Worm (Caenorhabditis elegans) whole organism, young adult: ENCODE data around the gene srbc-34.
A peak's percentile ranks its signal among the peaks of the same experiment; 100 is the strongest.

Experiments used
- B0336.3 ChIP-seq: fragments of 200-800 bp; sonication (Bioruptor generic); IDR thresholded peaks from 2 replicates; pipeline ENCODE4 v1.3.6; 2022; ENCODE audit warnings: missing genetic modification characterization, missing compliant biosample characterization
- F33H1.4 ChIP-seq: fragments of 200-800 bp; sonication (Bioruptor generic); IDR thresholded peaks from 2 replicates; pipeline ENCODE4 v1.3.6; 2022; ENCODE audit warnings: missing genetic modification reagents, missing genetic modification characterization, missing compliant biosample characterization
- F39B2.1 ChIP-seq: fragments of 200-800 bp; sonication (Bioruptor generic); IDR thresholded peaks from 2 replicates; pipeline ENCODE4 v1.3.6; 2022; ENCODE audit warnings: missing genetic modification reagents, missing genetic modification characterization, missing compliant biosample characterization
- F49E8.2 ChIP-seq: sonication (generic microtip); optimal IDR thresholded peaks from 3 replicates; lab custom pipeline; 2017; ENCODE audit warnings: missing genetic modification characterization, mild to moderate bottlenecking, missing compliant biosample characterization, antibody characterized with exemption, moderate library complexity; ENCODE audit not compliant: insufficient read depth
- F55B11.4 ChIP-seq: sonication (generic microtip); optimal IDR thresholded peaks from 2 replicates; lab custom pipeline; 2016; ENCODE audit warnings: missing compliant biosample characterization, missing genetic modification characterization, borderline replicate concordance; ENCODE audit not compliant: insufficient read depth
- K12H6.12 ChIP-seq: fragments of 200-800 bp; sonication (Bioruptor generic); optimal IDR thresholded peaks from 2 replicates; lab custom pipeline; 2018; ENCODE audit warnings: mild to moderate bottlenecking, missing genetic modification characterization, missing compliant biosample characterization
- Y79H2A.3 ChIP-seq: fragments of 200-800 bp; sonication (Bioruptor generic); conservative IDR thresholded peaks from 2 replicates; pipeline ENCODE4 v1.3.6; 2022; ENCODE audit warnings: missing genetic modification reagents, missing genetic modification characterization, missing compliant biosample characterization
- Y95B8A.8 ChIP-seq: fragments of 200-800 bp; sonication (Bioruptor generic); IDR thresholded peaks from 2 replicates; pipeline ENCODE4 v1.3.6; 2022; ENCODE audit warnings: missing genetic modification reagents, missing genetic modification characterization, missing compliant biosample characterization
- ama-1 ChIP-seq, 3 experiments: fragments of 150-350 bp in 1 of 3; sonication (generic microtip) in 2 of 3; optimal IDR thresholded peaks; 2 replicates each; lab custom pipeline; 2014 to 2018; ENCODE audit warnings: missing biosample characterization in 2 of 3, missing genetic modification characterization in 2 of 3, missing genetic modification reagents in 2 of 3
- aptf-2 ChIP-seq: fragments of 200-800 bp; sonication (Bioruptor generic); conservative IDR thresholded peaks from 2 replicates; pipeline ENCODE4 v1.3.6; 2022; ENCODE audit warnings: missing genetic modification reagents, missing genetic modification characterization, missing compliant biosample characterization
- cebp-1 ChIP-seq, 2 experiments: fragments of 200-800 bp in 1 of 2; sonication (Bioruptor generic) in 1 of 2; sonication (generic microtip) in 1 of 2; IDR thresholded peaks in 1 of 2; optimal IDR thresholded peaks in 1 of 2; 2 replicates each; pipeline versions ENCODE4 v1.3.6 to Lab custom; 2017 to 2022; ENCODE audit warnings: missing compliant biosample characterization in 2 of 2, missing genetic modification characterization in 2 of 2, mild to moderate bottlenecking in 1 of 2, missing genetic modification reagents in 1 of 2, moderate library complexity in 1 of 2
- ceh-100 ChIP-seq: fragments of 200-800 bp; sonication (Bioruptor generic); IDR thresholded peaks from 2 replicates; pipeline ENCODE4 v1.3.6; 2022; ENCODE audit warnings: missing genetic modification reagents, missing genetic modification characterization, missing compliant biosample characterization
- ceh-91 ChIP-seq: fragments of 200-800 bp; sonication (Bioruptor generic); IDR thresholded peaks from 2 replicates; pipeline ENCODE4 v1.3.6; 2022; ENCODE audit warnings: missing genetic modification reagents, missing genetic modification characterization, missing compliant biosample characterization
- chd-7 ChIP-seq: sonication (generic microtip); optimal IDR thresholded peaks from 2 replicates; lab custom pipeline; 2016; ENCODE audit warnings: mild to moderate bottlenecking, missing genetic modification characterization, moderate library complexity, missing compliant biosample characterization
- die-1 ChIP-seq: sonication (generic microtip); optimal IDR thresholded peaks from 2 replicates; lab custom pipeline; 2016; ENCODE audit warnings: missing genotype, mild to moderate bottlenecking, missing genetic modification characterization, missing compliant biosample characterization
- dox-1 ChIP-seq: fragments of 200-800 bp; sonication (Bioruptor generic); IDR thresholded peaks from 2 replicates; pipeline ENCODE4 v1.3.6; 2022; ENCODE audit warnings: missing genetic modification reagents, missing genetic modification characterization, missing compliant biosample characterization
- egl-18 ChIP-seq: fragments of 200-800 bp; sonication (Bioruptor generic); IDR thresholded peaks from 2 replicates; pipeline ENCODE4 v1.3.6; 2022; ENCODE audit warnings: missing genetic modification reagents, missing genetic modification characterization, missing compliant biosample characterization
- egrh-3 ChIP-seq: fragments of 200-800 bp; sonication (Bioruptor generic); IDR thresholded peaks from 2 replicates; pipeline ENCODE4 v1.3.6; 2022; ENCODE audit warnings: missing genetic modification reagents, missing genetic modification characterization, missing compliant biosample characterization
- ets-4 ChIP-seq: fragments of 200-800 bp; sonication (Bioruptor generic); optimal IDR thresholded peaks from 2 replicates; lab custom pipeline; 2018; ENCODE audit warnings: mild to moderate bottlenecking, missing genetic modification characterization, missing compliant biosample characterization
- fkh-3 ChIP-seq: sonication (generic microtip); optimal IDR thresholded peaks from 2 replicates; lab custom pipeline; 2016; ENCODE audit warnings: mild to moderate bottlenecking, missing genetic modification characterization, missing compliant biosample characterization
- hlh-26 ChIP-seq: fragments of 200-800 bp; sonication (Bioruptor generic); conservative IDR thresholded peaks from 2 replicates; pipeline ENCODE4 v1.3.6; 2022; ENCODE audit warnings: missing genetic modification reagents, missing genetic modification characterization, missing compliant biosample characterization
- let-526 ChIP-seq: fragments of 200-800 bp; sonication (Bioruptor generic); IDR thresholded peaks from 2 replicates; pipeline ENCODE4 v1.3.6; 2022; ENCODE audit warnings: missing genetic modification reagents, missing genetic modification characterization, missing compliant biosample characterization
- let-607 ChIP-seq, 2 experiments: fragments of 200-800 bp in 1 of 2; sonication (Bioruptor generic) in 1 of 2; sonication (generic microtip) in 1 of 2; optimal IDR thresholded peaks; 2 replicates each; lab custom pipeline; 2016 to 2018; ENCODE audit warnings: mild to moderate bottlenecking in 2 of 2, missing compliant biosample characterization in 2 of 2, missing genetic modification characterization in 2 of 2, moderate library complexity in 2 of 2, missing genotype in 1 of 2
- lin-35 ChIP-seq, 3 experiments: fragments of 150-350 bp in 2 of 3; sonication (generic microtip) in 1 of 3; optimal IDR thresholded peaks; 2 replicates each; lab custom pipeline; 2014 to 2018; ENCODE audit warnings: missing biosample characterization in 3 of 3, missing genetic modification characterization in 3 of 3, missing genetic modification reagents in 3 of 3
- lin-54 ChIP-seq: fragments of 200-800 bp; sonication (Bioruptor generic); optimal IDR thresholded peaks from 2 replicates; lab custom pipeline; 2018; ENCODE audit warnings: mild to moderate bottlenecking, missing genetic modification characterization, missing compliant biosample characterization
- lsl-1 ChIP-seq: fragments of 200-800 bp; sonication (Bioruptor generic); optimal IDR thresholded peaks from 2 replicates; lab custom pipeline; 2018; ENCODE audit warnings: mild to moderate bottlenecking, missing genetic modification characterization, moderate library complexity, missing compliant biosample characterization
- madf-6 ChIP-seq: fragments of 200-800 bp; sonication (Bioruptor generic); IDR thresholded peaks from 2 replicates; pipeline ENCODE4 v1.3.6; 2022; ENCODE audit warnings: missing genetic modification reagents, missing genetic modification characterization, missing compliant biosample characterization
- mel-28 ChIP-seq: sonication (generic microtip); optimal IDR thresholded peaks from 2 replicates; lab custom pipeline; 2016; ENCODE audit warnings: borderline replicate concordance, mild to moderate bottlenecking, missing genetic modification characterization, missing compliant biosample characterization
- nfya-1 ChIP-seq: sonication (generic microtip); optimal IDR thresholded peaks from 2 replicates; lab custom pipeline; 2017; ENCODE audit warnings: antibody characterized with exemption, missing compliant biosample characterization, missing genetic modification characterization, borderline replicate concordance; ENCODE audit not compliant: insufficient read depth
- nfya-2 ChIP-seq: fragments of 200-800 bp; sonication (Bioruptor generic); IDR thresholded peaks from 2 replicates; pipeline ENCODE4 v1.3.6; 2022; ENCODE audit warnings: missing genetic modification reagents, missing genetic modification characterization, missing compliant biosample characterization
- nhr-120 ChIP-seq: fragments of 200-800 bp; sonication (Bioruptor generic); IDR thresholded peaks from 2 replicates; pipeline ENCODE4 v1.3.6; 2022; ENCODE audit warnings: missing genetic modification characterization, missing compliant biosample characterization
- nhr-90 ChIP-seq: sonication (generic microtip); optimal IDR thresholded peaks from 2 replicates; lab custom pipeline; 2016; ENCODE audit warnings: missing genotype, mild to moderate bottlenecking, missing genetic modification characterization, missing compliant biosample characterization
- pbrm-1 ChIP-seq: fragments of 200-800 bp; sonication (Bioruptor generic); IDR thresholded peaks from 2 replicates; pipeline ENCODE4 v1.3.6; 2022; ENCODE audit warnings: missing genetic modification reagents, missing genetic modification characterization, missing compliant biosample characterization
- pha-4 ChIP-seq: fragments of 150-350 bp; sonication (generic microtip); optimal IDR thresholded peaks from 2 replicates; lab custom pipeline; 2014; ENCODE audit warnings: missing biosample characterization, missing genetic modification reagents, missing genetic modification characterization
- rec-8 ChIP-seq, 2 experiments: sonication (generic microtip); optimal IDR thresholded peaks; 2 replicates each; lab custom pipeline; 2016; ENCODE audit warnings: mild to moderate bottlenecking in 2 of 2, missing genetic modification characterization in 2 of 2, missing genetic modification reagents in 2 of 2, missing genotype in 2 of 2, missing biosample characterization in 1 of 2, missing compliant biosample characterization in 1 of 2, moderate library complexity in 1 of 2
- sea-2 ChIP-seq: fragments of 200-800 bp; sonication (Bioruptor generic); IDR thresholded peaks from 2 replicates; pipeline ENCODE4 v1.3.6; 2022; ENCODE audit warnings: missing genetic modification characterization, missing compliant biosample characterization
- snpc-1.1 ChIP-seq: sonication (generic microtip); optimal IDR thresholded peaks from 2 replicates; lab custom pipeline; 2017; ENCODE audit warnings: missing genetic modification characterization, mild to moderate bottlenecking, missing compliant biosample characterization, antibody characterized with exemption, moderate library complexity, missing genotype, missing genetic modification reagents; ENCODE audit not compliant: insufficient read depth
- snpc-3.4 ChIP-seq: sonication (generic microtip); optimal IDR thresholded peaks from 2 replicates; lab custom pipeline; 2017; ENCODE audit warnings: missing genetic modification characterization, mild to moderate bottlenecking, missing compliant biosample characterization, antibody characterized with exemption, moderate library complexity, missing genotype, missing genetic modification reagents
- somi-1 ChIP-seq: fragments of 200-800 bp; sonication (Bioruptor generic); optimal IDR thresholded peaks from 2 replicates; lab custom pipeline; 2018; ENCODE audit warnings: mild to moderate bottlenecking, missing genetic modification characterization, missing compliant biosample characterization
- tlf-1 ChIP-seq: fragments of 200-800 bp; sonication (Bioruptor generic); optimal IDR thresholded peaks from 2 replicates; lab custom pipeline; 2018; ENCODE audit warnings: mild to moderate bottlenecking, missing genetic modification characterization, missing compliant biosample characterization
- zfh-2 ChIP-seq: fragments of 200-800 bp; sonication (Bioruptor generic); conservative IDR thresholded peaks from 2 replicates; pipeline ENCODE4 v1.3.6; 2022; ENCODE audit warnings: missing genetic modification reagents, missing genetic modification characterization, missing compliant biosample characterization
- ztf-6 ChIP-seq: fragments of 200-800 bp; sonication (Bioruptor generic); IDR thresholded peaks from 2 replicates; pipeline ENCODE4 v1.3.6; 2022; ENCODE audit warnings: missing genetic modification reagents, missing genetic modification characterization, missing compliant biosample characterization

Gene srbc-34

ce11 chrV:20206086-20206485, at the start of gene srbc-34, which contains the start of gene fbxb-59:
srbc-34 (plus strand) TSS chrV:20206318.
fbxb-59 (minus strand) TSS chrV:20206186.
- no peak for TF ChIP-seq K12H6.12 (tag; lab: Kevin White, UChicago)
- no peak for TF ChIP-seq aptf-2 (GFP tag; lab: Robert Waterston, UW)
- no peak for TF ChIP-seq fkh-3 (tag; lab: Kevin White, UChicago)
- TF ChIP-seq sea-2 (GFP tag; lab: Robert Waterston, UW) = no peak
- TF ChIP-seq somi-1 (GFP tag; lab: Kevin White, UChicago) = no peak
- TF ChIP-seq snpc-3.4 (tag; lab: Kevin White, UChicago) = no peak
- no peak for TF ChIP-seq F49E8.2
- TF ChIP-seq cebp-1 (GFP tag; IDR thresholded peaks at IDR 0.05; lab: Robert Waterston, UW) = no peak
- no peak for TF ChIP-seq cebp-1 (tag; optimal IDR thresholded peaks at IDR 0.05; lab: Kevin White, UChicago)
- no peak for TF ChIP-seq ama-1 (optimal IDR thresholded peaks at IDR 0.05; lab: Kevin White, UChicago)
- no peak for TF ChIP-seq ama-1 (GFP tag; optimal IDR thresholded peaks at IDR 0.05; lab: Kevin White, UChicago)
- no peak for TF ChIP-seq lin-35 (GFP tag; optimal IDR thresholded peaks at IDR 0.05; lab: Kevin White, UChicago)
- TF ChIP-seq pbrm-1 (GFP tag; lab: Robert Waterston, UW) = no peak

- TF ChIP-seq ceh-91 (no peak), nhr-90 (tag; lab: Kevin White, UChicago) (no peak), zfh-2 (GFP tag; lab: Robert Waterston, UW) (no peak), mel-28 (tag; lab: Kevin White, UChicago) (no peak), fkh-3 (tag; lab: Kevin White, UChicago) (no peak), pha-4 (tag; lab: Kevin White, UChicago) (no peak), Y79H2A.3 (GFP tag; lab: Robert Waterston, UW) (no peak), Y95B8A.8 (GFP tag; lab: Robert Waterston, UW) (no peak), hlh-26 (no peak)
Measured at ce11 chrV:20158223-20158622, 47.9 kb upstream of the srbc-34 start, which contains the start of gene F19B2.6. F19B2.6 (plus strand) TSS chrV:20158523.

DNA sequence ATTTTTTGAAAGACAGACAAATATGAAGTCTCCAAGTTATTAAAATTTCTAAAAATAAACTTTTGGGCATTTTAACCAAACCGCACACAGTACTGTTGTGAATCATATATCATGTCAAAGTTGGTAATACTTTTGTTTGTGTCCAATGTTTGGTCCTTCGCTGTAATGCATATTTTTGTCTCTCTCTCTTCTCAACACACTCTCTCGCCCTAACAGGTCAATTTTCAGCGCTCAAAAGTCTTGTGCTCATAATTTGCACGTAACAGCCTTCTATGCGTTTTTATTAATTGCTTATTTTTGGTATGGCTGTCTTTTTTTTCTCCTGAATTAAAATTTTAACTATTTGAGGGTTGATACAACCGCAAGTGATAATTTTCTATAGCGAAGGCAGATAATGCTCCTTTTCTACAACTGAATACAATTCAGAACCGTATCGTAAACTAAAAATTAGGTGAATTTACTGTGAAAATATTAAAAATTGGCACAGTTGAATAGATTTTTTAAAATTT, 44.3 kb upstream of the srbc-34 start:
- TF ChIP-seq ztf-6 (GFP tag; lab: Robert Waterston, UW) (no peak), tlf-1 (GFP tag; lab: Kevin White, UChicago) (peak; percentile 37), dox-1 (GFP tag; lab: Robert Waterston, UW) (no peak), nfya-2 (GFP tag; lab: Robert Waterston, UW) (no peak), ama-1 (optimal IDR thresholded peaks at IDR 0.05; lab: Kevin White, UChicago) (no peak), ama-1 (GFP tag; optimal IDR thresholded peaks at IDR 0.05; lab: Kevin White, UChicago) (no peak), ceh-100 (GFP tag; lab: Robert Waterston, UW) (no peak), chd-7 (no peak), die-1 (tag; lab: Kevin White, UChicago) (no peak), let-607 (tag; optimal IDR thresholded peaks at IDR 0.05; lab: Kevin White, UChicago) (no peak), F39B2.1 (no peak), F33H1.4 (GFP tag; lab: Robert Waterston, UW) (no peak), nfya-1 (no peak), zfh-2 (GFP tag; lab: Robert Waterston, UW) (no peak), B0336.3 (peak; percentile 74), lsl-1 (no peak), madf-6 (GFP tag; lab: Robert Waterston, UW) (peak; percentile 4; the same call in 1 of the 2 replicates), egl-18 (0 out of 2 replicates have a peak, but pooled peaks have one; percentile 61), egrh-3 (GFP tag; lab: Robert Waterston, UW) (no peak), let-526 (GFP tag; lab: Robert Waterston, UW) (no peak), F55B11.4 (tag; lab: Kevin White, UChicago) (no peak), ets-4 (GFP tag; lab: Kevin White, UChicago) (no peak), snpc-1.1 (tag; lab: Kevin White, UChicago) (no peak), rec-8 (tag; optimal IDR thresholded peaks at IDR 0.05; lab: Kevin White, UChicago) (no peak), nhr-120 (GFP tag; lab: Robert Waterston, UW) (no peak), lin-54 (GFP tag; lab: Kevin White, UChicago) (no peak)
